Fruit fly (Drosophila melanogaster) whole organism, embryonic: ENCODE measurements around the gene SCCRO.

ENCODE experiments used
- Bdp1 ChIP-seq: fragments of 200-800 bp; sonication (Bioruptor generic); optimal IDR thresholded peaks from 3 replicates; lab custom pipeline; 2016; ENCODE audit warnings: missing biosample characterization, missing genetic modification characterization
- CG10274 ChIP-seq: fragments of 200-800 bp; sonication (Bioruptor generic); optimal IDR thresholded peaks from 3 replicates; lab custom pipeline; 2017; ENCODE audit warnings: missing biosample characterization, mild to moderate bottlenecking, missing genetic modification characterization
- CG12104 ChIP-seq: fragments of 200-800 bp; sonication (Bioruptor generic); optimal IDR thresholded peaks from 3 replicates; lab custom pipeline; 2016; ENCODE audit warnings: missing biosample characterization, missing genetic modification characterization
- CG13624 ChIP-seq: fragments of 200-800 bp; sonication (Bioruptor generic); optimal IDR thresholded peaks from 2 replicates; lab custom pipeline; 2016; ENCODE audit warnings: missing biosample characterization, missing genetic modification characterization
- CG14014 ChIP-seq: fragments of 200-800 bp; sonication (Bioruptor generic); IDR thresholded peaks from 2 replicates; pipeline ENCODE4 v1.3.6; 2022; ENCODE audit warnings: missing biosample characterization, missing genetic modification characterization
- CG14050 ChIP-seq: fragments of 200-800 bp; sonication (Bioruptor generic); IDR thresholded peaks from 3 replicates; pipeline ENCODE4 v1.3.6; 2022; ENCODE audit warnings: missing biosample characterization, missing genetic modification characterization
- CG15601 ChIP-seq: fragments of 200-800 bp; sonication (Bioruptor generic); optimal IDR thresholded peaks from 3 replicates; lab custom pipeline; 2019; ENCODE audit warnings: missing biosample characterization, mild to moderate bottlenecking, missing genetic modification characterization, moderate library complexity
- CG1603 ChIP-seq: fragments of 200-800 bp; sonication (Bioruptor generic); optimal IDR thresholded peaks from 2 replicates; lab custom pipeline; 2019; ENCODE audit warnings: missing biosample characterization, mild to moderate bottlenecking, missing genetic modification characterization, moderate library complexity
- CG17568 ChIP-seq: fragments of 200-800 bp; sonication (Bioruptor generic); optimal IDR thresholded peaks from 2 replicates; lab custom pipeline; 2018; ENCODE audit warnings: missing biosample characterization, mild to moderate bottlenecking, missing genetic modification characterization, moderate library complexity
- CG17912 ChIP-seq: fragments of 200-800 bp; sonication (Bioruptor generic); optimal IDR thresholded peaks from 2 replicates; lab custom pipeline; 2018; ENCODE audit warnings: missing biosample characterization, mild to moderate bottlenecking, missing genetic modification characterization
- CG2678 ChIP-seq: fragments of 200-800 bp; sonication (Bioruptor generic); optimal IDR thresholded peaks from 3 replicates; lab custom pipeline; 2019; ENCODE audit warnings: missing biosample characterization, mild to moderate bottlenecking, missing genetic modification characterization, moderate library complexity
- CG3065 ChIP-seq: fragments of 200-800 bp; sonication (Bioruptor generic); optimal IDR thresholded peaks from 2 replicates; lab custom pipeline; 2016; ENCODE audit warnings: missing biosample characterization, missing genetic modification characterization
- CG3407 ChIP-seq: fragments of 200-800 bp; sonication (Bioruptor generic); optimal IDR thresholded peaks from 2 replicates; lab custom pipeline; 2018; ENCODE audit warnings: missing biosample characterization, mild to moderate bottlenecking, missing genetic modification characterization
- CG34376 ChIP-seq: fragments of 200-800 bp; sonication (Bioruptor generic); optimal IDR thresholded peaks from 2 replicates; lab custom pipeline; 2018; ENCODE audit warnings: missing biosample characterization, mild to moderate bottlenecking, missing genetic modification characterization
- CG42726 ChIP-seq: fragments of 200-800 bp; sonication (Bioruptor generic); IDR thresholded peaks from 2 replicates; pipeline ENCODE4 v1.3.6; 2022; ENCODE audit warnings: missing biosample characterization, missing genetic modification characterization; ENCODE audit not compliant: partially characterized antibody
- CG4424 ChIP-seq: fragments of 200-800 bp; sonication (Bioruptor generic); optimal IDR thresholded peaks from 3 replicates; lab custom pipeline; 2016; ENCODE audit warnings: missing biosample characterization, missing genetic modification characterization
- CG4617 ChIP-seq: fragments of 200-800 bp; sonication (Bioruptor generic); optimal IDR thresholded peaks from 3 replicates; lab custom pipeline; 2016; ENCODE audit warnings: missing biosample characterization, missing genetic modification characterization, borderline replicate concordance
- CG4820 ChIP-seq: fragments of 200-800 bp; sonication (Bioruptor generic); optimal IDR thresholded peaks from 3 replicates; lab custom pipeline; 2016; ENCODE audit warnings: missing biosample characterization, missing genetic modification characterization
- CG5180 ChIP-seq: fragments of 200-800 bp; sonication (Bioruptor generic); optimal IDR thresholded peaks from 3 replicates; lab custom pipeline; 2017; ENCODE audit warnings: missing biosample characterization, missing genetic modification characterization, mild to moderate bottlenecking, moderate library complexity, missing genetic modification reagents
- CG9437 ChIP-seq: fragments of 200-800 bp; sonication (Bioruptor generic); optimal IDR thresholded peaks from 2 replicates; lab custom pipeline; 2018; ENCODE audit warnings: missing biosample characterization, mild to moderate bottlenecking, missing genetic modification characterization
- CG9817 ChIP-seq: fragments of 200-800 bp; sonication (Bioruptor generic); optimal IDR thresholded peaks from 2 replicates; lab custom pipeline; 2018; ENCODE audit warnings: missing biosample characterization, mild to moderate bottlenecking, missing genetic modification characterization, moderate library complexity
- ERR ChIP-seq: fragments of 200-800 bp; sonication (Bioruptor generic); optimal IDR thresholded peaks from 2 replicates; lab custom pipeline; 2016; ENCODE audit warnings: missing biosample characterization, missing genetic modification characterization
- Hmr ChIP-seq: fragments of 200-800 bp; sonication (Bioruptor generic); optimal IDR thresholded peaks from 3 replicates; lab custom pipeline; 2017; ENCODE audit warnings: mild to moderate bottlenecking, missing biosample characterization, missing genetic modification reagents, missing genetic modification characterization
- Hr3 ChIP-seq: fragments of 200-800 bp; sonication (Bioruptor generic); optimal IDR thresholded peaks from 3 replicates; lab custom pipeline; 2016; ENCODE audit warnings: missing biosample characterization, missing genetic modification characterization
- Lhr ChIP-seq: fragments of 200-800 bp; sonication (Bioruptor generic); optimal IDR thresholded peaks from 3 replicates; lab custom pipeline; 2017; ENCODE audit warnings: mild to moderate bottlenecking, missing biosample characterization, missing genetic modification reagents, missing genetic modification characterization
- Ptx1 ChIP-seq: fragments of 200-800 bp; sonication (Bioruptor generic); IDR thresholded peaks from 2 replicates; pipeline ENCODE4 v1.3.6; 2022; ENCODE audit warnings: missing biosample characterization, missing genetic modification characterization
- Taf1 ChIP-seq: fragments of 200-800 bp; sonication (Bioruptor generic); IDR thresholded peaks from 2 replicates; pipeline ENCODE4 v1.3.6; 2022; ENCODE audit warnings: missing biosample characterization, missing genetic modification characterization
- bowl ChIP-seq: fragments of 200-800 bp; sonication (Bioruptor generic); IDR thresholded peaks from 2 replicates; pipeline ENCODE4 v1.3.6; 2022; ENCODE audit warnings: missing biosample characterization, missing genetic modification characterization
- croc ChIP-seq: fragments of 200-800 bp; sonication (Bioruptor generic); conservative IDR thresholded peaks from 3 replicates; pipeline ENCODE4 v1.3.6; 2022; ENCODE audit warnings: missing biosample characterization, missing genetic modification characterization
- en ChIP-seq: fragments of 200-800 bp; sonication (Bioruptor generic); optimal IDR thresholded peaks from 2 replicates; lab custom pipeline; 2016; ENCODE audit warnings: missing biosample characterization, missing genetic modification characterization
- fd102C ChIP-seq: fragments of 200-800 bp; sonication (Bioruptor generic); optimal IDR thresholded peaks from 2 replicates; lab custom pipeline; 2018; ENCODE audit warnings: missing biosample characterization, mild to moderate bottlenecking, missing genetic modification characterization, moderate library complexity
- grau ChIP-seq: fragments of 200-800 bp; optimal IDR thresholded peaks from 3 replicates; lab custom pipeline; 2019; ENCODE audit warnings: missing biosample characterization, mild to moderate bottlenecking, missing genetic modification characterization, moderate library complexity
- ham ChIP-seq: fragments of 200-800 bp; sonication (Bioruptor generic); IDR thresholded peaks from 2 replicates; pipeline ENCODE4 v1.3.6; 2022; ENCODE audit warnings: missing biosample characterization, missing genetic modification characterization
- kah ChIP-seq: fragments of 200-800 bp; sonication (Bioruptor generic); optimal IDR thresholded peaks from 2 replicates; lab custom pipeline; 2018; ENCODE audit warnings: missing biosample characterization, mild to moderate bottlenecking, missing genetic modification characterization
- klu ChIP-seq: fragments of 200-800 bp; sonication (Bioruptor generic); IDR thresholded peaks from 2 replicates; pipeline ENCODE4 v1.3.6; 2022; ENCODE audit warnings: missing biosample characterization, missing genetic modification characterization
- maf-S ChIP-seq: fragments of 200-800 bp; sonication (Bioruptor generic); optimal IDR thresholded peaks from 2 replicates; lab custom pipeline; 2016; ENCODE audit warnings: missing biosample characterization, missing genetic modification characterization
- mld ChIP-seq: fragments of 200-800 bp; sonication (Bioruptor generic); IDR thresholded peaks from 3 replicates; pipeline ENCODE4 v1.3.6; 2022; ENCODE audit warnings: missing biosample characterization, missing genetic modification characterization; ENCODE audit not compliant: partially characterized antibody
- nerfin-2 ChIP-seq: fragments of 200-800 bp; sonication (Bioruptor generic); IDR thresholded peaks from 2 replicates; pipeline ENCODE4 v1.3.6; 2022; ENCODE audit warnings: missing biosample characterization, missing genetic modification characterization; ENCODE audit not compliant: partially characterized antibody
- nmo ChIP-seq: fragments of 200-800 bp; sonication (Bioruptor generic); optimal IDR thresholded peaks from 2 replicates; lab custom pipeline; 2018; ENCODE audit warnings: missing biosample characterization, mild to moderate bottlenecking, missing genetic modification characterization, moderate library complexity
- odd ChIP-seq: fragments of 200-800 bp; sonication (Bioruptor generic); optimal IDR thresholded peaks from 2 replicates; lab custom pipeline; 2017; ENCODE audit warnings: missing biosample characterization, mild to moderate bottlenecking, missing genetic modification characterization
- peb ChIP-seq: fragments of 200-800 bp; sonication (Bioruptor generic); IDR thresholded peaks from 2 replicates; pipeline ENCODE4 v1.3.6; 2022; ENCODE audit warnings: missing biosample characterization, missing genetic modification characterization
- pzg ChIP-seq: fragments of 200-800 bp; sonication (Bioruptor generic); optimal IDR thresholded peaks from 3 replicates; lab custom pipeline; 2018; ENCODE audit warnings: missing biosample characterization, mild to moderate bottlenecking, missing genetic modification characterization, moderate library complexity
- row ChIP-seq: fragments of 200-800 bp; sonication (Bioruptor generic); IDR thresholded peaks from 3 replicates; pipeline ENCODE4 v1.3.6; 2022; ENCODE audit warnings: missing biosample characterization, missing genetic modification characterization
- run ChIP-seq: fragments of 200-800 bp; sonication (Bioruptor generic); optimal IDR thresholded peaks from 3 replicates; lab custom pipeline; 2018; ENCODE audit warnings: missing biosample characterization, mild to moderate bottlenecking, missing genetic modification characterization
- sd ChIP-seq: fragments of 200-800 bp; sonication (Bioruptor generic); optimal IDR thresholded peaks from 3 replicates; lab custom pipeline; 2018; ENCODE audit warnings: missing biosample characterization, mild to moderate bottlenecking, missing genetic modification characterization, moderate library complexity
- sima ChIP-seq: fragments of 200-800 bp; sonication (Bioruptor generic); optimal IDR thresholded peaks from 2 replicates; lab custom pipeline; 2016; ENCODE audit warnings: missing biosample characterization, missing genetic modification characterization
- stwl ChIP-seq: fragments of 200-800 bp; sonication (Bioruptor generic); optimal IDR thresholded peaks from 3 replicates; lab custom pipeline; 2018; ENCODE audit warnings: missing biosample characterization, mild to moderate bottlenecking, missing genetic modification characterization, moderate library complexity
- tgo ChIP-seq: fragments of 200-800 bp; sonication (Bioruptor generic); IDR thresholded peaks from 3 replicates; pipeline ENCODE4 v1.3.6; 2022; ENCODE audit warnings: missing biosample characterization, missing genetic modification characterization

SCCRO gene

dm6 chr3L:15587445-15588381, 24.5 kb downstream of the SCCRO start, which contains the start of gene CG7656 (continued):
- TF ChIP-seq CG4424 (GFP tag; lab: Kevin White, UChicago) (peak; percentile 68), CG14014 (peak; percentile 66), sima (no peak), CG1603 (tag; lab: Kevin White, UChicago) (peak; percentile 79), nerfin-2 (GFP tag; lab: Robert Waterston, UW) (no peak), Bdp1 (peak; percentile 64), CG17568 (GFP tag; lab: Kevin White, UChicago) (no peak), CG3407 (no peak), sd (peak; percentile 99), peb (GFP tag; lab: Robert Waterston, UW) (no peak), fd102C (GFP tag; lab: Kevin White, UChicago) (peak; percentile 2), CG3065 (GFP tag; lab: Kevin White, UChicago) (no peak), CG13624 (GFP tag; lab: Kevin White, UChicago) (peak; percentile 74), CG2678 (no peak), Lhr (GFP tag; lab: Kevin White, UChicago) (no peak), CG10274 (GFP tag; lab: Kevin White, UChicago) (no peak), CG9437 (peak; percentile 14), mld (GFP tag; lab: Robert Waterston, UW) (no peak), row (peak; percentile 96), Hmr (GFP tag; lab: Kevin White, UChicago) (peak; percentile 58), en (peak; percentile 25), CG5180 (peak; percentile 18), CG14050 (GFP tag; lab: Robert Waterston, UW) (peak; percentile 25; the same call in 2 of the 3 replicates), tgo (GFP tag; lab: Robert Waterston, UW) (no peak), ERR (GFP tag; lab: Kevin White, UChicago) (peak; percentile 77), Taf1 (0 out of 2 replicates have a peak, but pooled peaks have one; percentile 10), run (no peak), pzg (GFP tag; lab: Kevin White, UChicago) (peak; percentile 79), CG15601 (no peak), CG4820 (GFP tag; lab: Kevin White, UChicago) (peak; percentile 20), grau (tag; lab: Kevin White, UChicago) (peak; percentile 17), kah (GFP tag; lab: Kevin White, UChicago) (no peak), odd (GFP tag; lab: Kevin White, UChicago) (no peak), CG17912 (GFP tag; lab: Kevin White, UChicago) (peak; percentile 62), Ptx1 (GFP tag; lab: Robert Waterston, UW) (peak; percentile 60; the same call in 1 of the 2 replicates), nmo (peak; percentile 32), CG42726 (GFP tag; lab: Robert Waterston, UW) (no peak), CG12104 (GFP tag; lab: Kevin White, UChicago) (no peak), croc (GFP tag; lab: Robert Waterston, UW) (no peak; the same call in 2 of the 3 replicates), CG4617 (GFP tag; lab: Kevin White, UChicago) (peak; percentile 94), Hr3 (GFP tag; lab: Kevin White, UChicago) (peak; percentile 45), CG9817 (tag; lab: Kevin White, UChicago) (peak; percentile 49), stwl (tag; lab: Kevin White, UChicago) (peak; percentile 59), bowl (GFP tag; lab: Robert Waterston, UW) (peak; percentile 39; the same call in 1 of the 2 replicates), maf-S (GFP tag; lab: Kevin White, UChicago) (peak; percentile 68), CG34376 (peak; percentile 50), klu (GFP tag; lab: Robert Waterston, UW) (no peak), ham (GFP tag; lab: Robert Waterston, UW) (no peak)
